Fruit fly (Drosophila melanogaster) whole organism, pupa: ENCODE results near the gene CG3224.

Source experiments
- CG10348 ChIP-seq: fragments of 200-800 bp; sonication (Bioruptor generic); IDR thresholded peaks from 2 replicates; pipeline ENCODE4 v1.3.6; 2022; ENCODE audit warnings: missing biosample characterization, missing genetic modification characterization
- CG12605 ChIP-seq: fragments of 200-800 bp; sonication (Bioruptor generic); IDR thresholded peaks from 2 replicates; pipeline ENCODE4 v1.3.6; 2022; ENCODE audit warnings: missing biosample characterization, missing genetic modification characterization
- CG13204 ChIP-seq: fragments of 200-800 bp; sonication (Bioruptor generic); optimal IDR thresholded peaks from 2 replicates; lab custom pipeline; 2018; ENCODE audit warnings: missing biosample characterization, mild to moderate bottlenecking, missing genetic modification characterization, moderate library complexity
- CG17806 ChIP-seq: fragments of 200-800 bp; sonication (Bioruptor generic); optimal IDR thresholded peaks from 2 replicates; lab custom pipeline; 2018; ENCODE audit warnings: missing biosample characterization, mild to moderate bottlenecking, missing genetic modification characterization, moderate library complexity
- CG32121 ChIP-seq: fragments of 200-800 bp; sonication (Bioruptor generic); IDR thresholded peaks from 2 replicates; pipeline ENCODE4 v1.3.6; 2022; ENCODE audit warnings: missing biosample characterization, missing genetic modification characterization
- CG8301 ChIP-seq: fragments of 200-800 bp; sonication (Bioruptor generic); optimal IDR thresholded peaks from 2 replicates; lab custom pipeline; 2018; ENCODE audit warnings: missing biosample characterization, mild to moderate bottlenecking, missing genetic modification characterization
- Pif1A ChIP-seq: fragments of 200-800 bp; sonication (Bioruptor generic); optimal IDR thresholded peaks from 3 replicates; lab custom pipeline; 2016; ENCODE audit warnings: missing biosample characterization, missing genetic modification characterization
- Pif1B ChIP-seq: fragments of 200-800 bp; sonication (Bioruptor generic); optimal IDR thresholded peaks from 3 replicates; lab custom pipeline; 2016; ENCODE audit warnings: missing biosample characterization, missing genetic modification characterization
- fd96Ca ChIP-seq: fragments of 200-800 bp; sonication (Bioruptor generic); IDR thresholded peaks from 3 replicates; pipeline ENCODE4 v1.3.6; 2022; ENCODE audit warnings: missing biosample characterization, missing genetic modification characterization

DNA sequence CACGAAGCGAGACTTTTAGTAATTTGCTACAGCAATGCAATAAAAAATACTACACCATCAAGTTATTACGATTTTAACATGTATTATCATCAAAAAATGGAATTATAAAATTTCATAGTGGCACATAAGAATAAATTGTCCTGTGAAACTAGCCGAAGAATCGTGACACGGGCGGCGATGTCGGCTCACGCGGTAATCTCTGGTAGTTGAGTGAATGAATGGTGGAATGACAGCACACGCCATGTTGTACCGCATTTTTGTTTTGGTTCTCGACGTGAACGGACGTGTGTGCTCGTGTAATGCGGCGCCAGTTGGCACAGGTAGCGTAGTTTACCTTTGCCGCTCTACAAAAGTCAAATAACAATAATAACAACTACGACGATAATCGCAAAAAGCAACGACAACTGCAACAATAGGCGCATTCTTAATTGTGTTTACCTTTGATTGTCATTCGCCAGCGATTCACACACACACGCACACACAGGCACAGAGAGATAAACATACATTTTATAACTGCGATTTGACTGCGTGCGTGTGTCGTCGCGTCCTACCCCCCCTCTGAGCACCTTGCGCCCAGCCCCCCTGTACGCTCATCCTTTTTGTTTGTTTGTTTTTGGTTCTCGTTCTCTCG lies 38.1 kb upstream of the CG3224 start, which contains the start of gene CG14441:
- peak; percentile 68 for TF ChIP-seq Pif1A (GFP tag; lab: Kevin White, UChicago)
- no peak for TF ChIP-seq CG10348 (GFP tag; lab: Robert Waterston, UW)
- TF ChIP-seq CG12605 = peak; percentile 38; the same call in 1 of the 2 replicates
- peak; percentile 24 for TF ChIP-seq CG17806 (tag; lab: Kevin White, UChicago)
- TF ChIP-seq CG8301 = peak; percentile 43
- TF ChIP-seq Pif1B (GFP tag; lab: Kevin White, UChicago) = peak; percentile 71
- TF ChIP-seq fd96Ca (GFP tag; lab: Robert Waterston, UW) = no peak
- TF ChIP-seq CG13204 (GFP tag; lab: Kevin White, UChicago) = peak; percentile 67
- no peak; the same call in 1 of the 2 replicates for TF ChIP-seq CG32121 (GFP tag; lab: Robert Waterston, UW)
